Worm (Caenorhabditis elegans): Measurements from ENCODE around the gene atx-2.
A peak's percentile ranks its signal among the peaks of the same experiment; 100 is the strongest.

Gene atx-2

ce11 chrIII:10506699-10507248, 45.6 kb downstream of the atx-2 start, which contains the start of the genes sip-1 and sly-1:
Gene sip-1 (minus strand): TSS chrIII:10506801.
Gene sly-1 (plus strand): TSS chrIII:10507058.
- peak; percentile 84 for TF ChIP-seq W03F9.2 (tag; optimal IDR thresholded peaks at IDR 0.05)
- TF ChIP-seq him-1 (tag; optimal IDR thresholded peaks at IDR 0.05) = no peak

- TF ChIP-seq dao-5 (tag; optimal IDR thresholded peaks at IDR 0.05) (no peak), him-1 (tag; optimal IDR thresholded peaks at IDR 0.05) (no peak), W03F9.2 (tag; optimal IDR thresholded peaks at IDR 0.05) (no peak)
These were observed 51.4 kb downstream of the atx-2 start for ce11 chrIII:10512570-10512969.

ce11 chrIII:10515751-10516150, 54.6 kb downstream of the atx-2 start:
- no peak for TF ChIP-seq W03F9.2 (tag; optimal IDR thresholded peaks at IDR 0.05)
- TF ChIP-seq him-1 (tag; optimal IDR thresholded peaks at IDR 0.05) = no peak
- no peak for TF ChIP-seq dao-5 (tag; optimal IDR thresholded peaks at IDR 0.05)

All from whole organism, L4/young adult.